Fruit fly (Drosophila melanogaster): ENCODE data around the gene CG42717.

Gene CG42717

dm6 chr3L:16046387-16047066 lies 13.5 kb upstream of the CG42717 start (continued):
- TF ChIP-seq CG13894 (tag; optimal IDR thresholded peaks at IDR 0.05) (peak; percentile 73), CG11560 (tag; IDR thresholded peaks at IDR 0.05) (no peak), CG4707 (GFP tag; optimal IDR thresholded peaks at IDR 0.05) (peak; percentile 11), twi (tag; optimal IDR thresholded peaks at IDR 0.05) (no peak), CG8089 (GFP tag; optimal IDR thresholded peaks at IDR 0.05) (no peak), Lhr (GFP tag; optimal IDR thresholded peaks at IDR 0.05) (no peak), CG12155 (GFP tag; optimal IDR thresholded peaks at IDR 0.05) (peak; percentile 91), chinmo (GFP tag; IDR thresholded peaks at IDR 0.05; ENCODE audit: partially characterized antibody) (peak; percentile 94), Atf-2 (GFP tag; optimal IDR thresholded peaks at IDR 0.05) (no peak), Nf-YA (GFP tag; IDR thresholded peaks at IDR 0.05) (no peak), peb (GFP tag; IDR thresholded peaks at IDR 0.05) (no peak), D19B (GFP tag; optimal IDR thresholded peaks at IDR 0.05) (no peak), Abd-B (GFP tag; optimal IDR thresholded peaks at IDR 0.05) (no peak), emc (GFP tag; optimal IDR thresholded peaks at IDR 0.05) (no peak), CoRest (tag; optimal IDR thresholded peaks at IDR 0.05) (no peak), CG11398 (GFP tag; optimal IDR thresholded peaks at IDR 0.05) (peak; percentile 37), CG17186 (GFP tag; optimal IDR thresholded peaks at IDR 0.05) (no peak), kay (GFP tag; optimal IDR thresholded peaks at IDR 0.05) (no peak), B-H2 (GFP tag; optimal IDR thresholded peaks at IDR 0.05) (peak; percentile 76), ftz-f1 (GFP tag; optimal IDR thresholded peaks at IDR 0.05) (peak; percentile 75), CG7963 (GFP tag; IDR thresholded peaks at IDR 0.05; ENCODE audit: partially characterized antibody) (no peak), sima (GFP tag; optimal IDR thresholded peaks at IDR 0.05) (no peak), cg (GFP tag; optimal IDR thresholded peaks at IDR 0.05) (peak; percentile 53), amos (GFP tag; IDR thresholded peaks at IDR 0.05; ENCODE audit: partially characterized antibody) (peak; percentile 44; the same call in 1 of the 2 replicates), bowl (GFP tag; IDR thresholded peaks at IDR 0.05) (no peak), Dip3 (GFP tag; optimal IDR thresholded peaks at IDR 0.05) (no peak), CG12659 (GFP tag; optimal IDR thresholded peaks at IDR 0.05) (no peak), dm (GFP tag; optimal IDR thresholded peaks at IDR 0.05) (no peak), CG14860 (GFP tag; IDR thresholded peaks at IDR 0.05; ENCODE audit: partially characterized antibody) (no peak), Poxn (GFP tag; IDR thresholded peaks at IDR 0.05) (no peak), CG34224 (GFP tag; IDR thresholded peaks at IDR 0.05; ENCODE audit: partially characterized antibody) (peak; percentile 54), NC2β (GFP tag; optimal IDR thresholded peaks at IDR 0.05) (peak; percentile 14), CG10274 (GFP tag; optimal IDR thresholded peaks at IDR 0.05) (no peak), CG3726 (GFP tag; IDR thresholded peaks at IDR 0.05) (no peak), CG18619 (GFP tag; optimal IDR thresholded peaks at IDR 0.05) (no peak), BtbVII (GFP tag; optimal IDR thresholded peaks at IDR 0.05) (no peak), ci (GFP tag; IDR thresholded peaks at IDR 0.05) (peak; percentile 69; the same call in 1 of the 3 replicates), B-H1 (GFP tag; IDR thresholded peaks at IDR 0.05) (no peak; the same call in 2 of the 3 replicates), C15 (GFP tag; IDR thresholded peaks at IDR 0.05) (no peak), Oaz (GFP tag; IDR thresholded peaks at IDR 0.05) (no peak), CG5245 (GFP tag; optimal IDR thresholded peaks at IDR 0.05) (no peak), Aef1 (GFP tag; IDR thresholded peaks at IDR 0.05) (no peak), CG11456 (GFP tag; IDR thresholded peaks at IDR 0.05) (peak; percentile 46; the same call in 1 of the 3 replicates), disco-r (GFP tag; optimal IDR thresholded peaks at IDR 0.05) (no peak), cwo (GFP tag; optimal IDR thresholded peaks at IDR 0.05) (peak; percentile 15), CG14441 (GFP tag; IDR thresholded peaks at IDR 0.05) (peak; percentile 36; the same call in 1 of the 2 replicates), caup (GFP tag; optimal IDR thresholded peaks at IDR 0.05; ENCODE audit: severe bottlenecking) (peak; percentile 65), gsb-n (tag; optimal IDR thresholded peaks at IDR 0.05) (peak; percentile 47), CG6254 (GFP tag; optimal IDR thresholded peaks at IDR 0.05) (no peak), CG12391 (tag; optimal IDR thresholded peaks at IDR 0.05) (peak; percentile 6)

All from whole organism, embryonic.